Fruit fly (Drosophila melanogaster) whole organism, embryonic: ENCODE results near the gene CG13471.

Experiments
- Ada2b ChIP-seq: fragments of 200-800 bp; sonication (Bioruptor generic); IDR thresholded peaks from 2 replicates; pipeline ENCODE4 v1.3.6; 2022; ENCODE audit warnings: missing biosample characterization, missing genetic modification characterization
- Antp ChIP-seq: fragments of 200-800 bp; sonication (Bioruptor generic); optimal IDR thresholded peaks from 3 replicates; lab custom pipeline; 2016; ENCODE audit warnings: missing biosample characterization, missing genetic modification characterization
- Asciz ChIP-seq: fragments of 200-800 bp; sonication (Bioruptor generic); optimal IDR thresholded peaks from 2 replicates; lab custom pipeline; 2017; ENCODE audit warnings: missing biosample characterization, mild to moderate bottlenecking, missing genetic modification characterization, missing genetic modification reagents
- Atf-2 ChIP-seq: fragments of 200-800 bp; sonication (Bioruptor generic); optimal IDR thresholded peaks from 2 replicates; lab custom pipeline; 2016; ENCODE audit warnings: missing biosample characterization, missing genetic modification characterization
- B-H2 ChIP-seq: fragments of 200-800 bp; sonication (Bioruptor generic); optimal IDR thresholded peaks from 2 replicates; lab custom pipeline; 2018; ENCODE audit warnings: missing biosample characterization, mild to moderate bottlenecking, missing genetic modification characterization
- CG1233 ChIP-seq: fragments of 200-800 bp; sonication (Bioruptor generic); optimal IDR thresholded peaks from 4 replicates; lab custom pipeline; 2018; ENCODE audit warnings: missing biosample characterization, mild to moderate bottlenecking, missing genetic modification characterization
- CG14050 ChIP-seq: fragments of 200-800 bp; sonication (Bioruptor generic); IDR thresholded peaks from 3 replicates; pipeline ENCODE4 v1.3.6; 2022; ENCODE audit warnings: missing biosample characterization, missing genetic modification characterization
- CG16813 ChIP-seq: fragments of 200-800 bp; sonication (Bioruptor generic); IDR thresholded peaks from 3 replicates; pipeline ENCODE4 v1.3.6; 2022; ENCODE audit warnings: missing biosample characterization, missing genetic modification characterization; ENCODE audit not compliant: partially characterized antibody
- CG18011 ChIP-seq: fragments of 200-800 bp; sonication (Bioruptor generic); optimal IDR thresholded peaks from 2 replicates; lab custom pipeline; 2017; ENCODE audit warnings: missing biosample characterization, missing genetic modification characterization, mild to moderate bottlenecking, moderate library complexity, missing genotype
- CG18619 ChIP-seq: fragments of 200-800 bp; sonication (Bioruptor generic); optimal IDR thresholded peaks from 3 replicates; lab custom pipeline; 2017; ENCODE audit warnings: missing biosample characterization, mild to moderate bottlenecking, missing genetic modification characterization
- CG2678 ChIP-seq: fragments of 200-800 bp; sonication (Bioruptor generic); optimal IDR thresholded peaks from 3 replicates; lab custom pipeline; 2019; ENCODE audit warnings: missing biosample characterization, mild to moderate bottlenecking, missing genetic modification characterization, moderate library complexity
- CG3065 ChIP-seq: fragments of 200-800 bp; sonication (Bioruptor generic); optimal IDR thresholded peaks from 2 replicates; lab custom pipeline; 2016; ENCODE audit warnings: missing biosample characterization, missing genetic modification characterization
- CG34224 ChIP-seq: fragments of 200-800 bp; sonication (Bioruptor generic); IDR thresholded peaks from 3 replicates; pipeline ENCODE4 v1.3.6; 2022; ENCODE audit warnings: missing biosample characterization, missing genetic modification characterization; ENCODE audit not compliant: partially characterized antibody
- CG4730 ChIP-seq: fragments of 200-800 bp; sonication (Bioruptor generic); IDR thresholded peaks from 2 replicates; pipeline ENCODE4 v1.3.6; 2022; ENCODE audit warnings: missing biosample characterization, missing genetic modification characterization
- CG7987 ChIP-seq: fragments of 200-800 bp; sonication (Bioruptor generic); optimal IDR thresholded peaks from 2 replicates; lab custom pipeline; 2018; ENCODE audit warnings: missing biosample characterization, mild to moderate bottlenecking, missing genetic modification characterization, moderate library complexity
- CG8765 ChIP-seq: fragments of 200-800 bp; sonication (Bioruptor generic); IDR thresholded peaks from 2 replicates; pipeline ENCODE4 v1.3.6; 2022; ENCODE audit warnings: missing biosample characterization, missing genetic modification characterization
- CTCF ChIP-seq: fragments of 200-800 bp; sonication (Bioruptor generic); optimal IDR thresholded peaks from 2 replicates; lab custom pipeline; 2017; ENCODE audit warnings: missing biosample characterization, mild to moderate bottlenecking, missing genetic modification characterization, moderate library complexity
- Dll ChIP-seq: fragments of 200-800 bp; sonication (Bioruptor generic); IDR thresholded peaks from 4 replicates; pipeline ENCODE4 v1.3.6; 2022; ENCODE audit warnings: missing biosample characterization, missing genetic modification characterization; ENCODE audit not compliant: partially characterized antibody
- Doc3 ChIP-seq: fragments of 200-800 bp; sonication (Bioruptor generic); IDR thresholded peaks from 3 replicates; pipeline ENCODE4 v1.3.6; 2022; ENCODE audit warnings: missing biosample characterization, missing genetic modification characterization; ENCODE audit not compliant: partially characterized antibody
- Elba2 ChIP-seq: fragments of 200-800 bp; sonication (Bioruptor generic); optimal IDR thresholded peaks from 3 replicates; lab custom pipeline; 2016; ENCODE audit warnings: missing biosample characterization, missing genetic modification characterization
- Gug ChIP-seq: fragments of 200-800 bp; sonication (Bioruptor generic); IDR thresholded peaks from 4 replicates; pipeline ENCODE4 v1.3.6; 2022; ENCODE audit warnings: missing biosample characterization, missing genetic modification characterization
- Oli ChIP-seq: fragments of 200-800 bp; sonication (Bioruptor generic); optimal IDR thresholded peaks from 2 replicates; lab custom pipeline; 2018; ENCODE audit warnings: missing biosample characterization, mild to moderate bottlenecking, missing genetic modification characterization, moderate library complexity
- Tbp ChIP-seq: fragments of >200 bp; optimal IDR thresholded peaks from 2 replicates; lab custom pipeline; 2018; ENCODE audit warnings: missing biosample characterization, missing genetic modification characterization
- aop ChIP-seq: fragments of 200-800 bp; sonication (Bioruptor generic); IDR thresholded peaks from 2 replicates; pipeline ENCODE4 v1.3.6; 2022; ENCODE audit warnings: missing biosample characterization, missing genetic modification characterization
- ash1 ChIP-seq: fragments of 200-800 bp; sonication (Bioruptor generic); optimal IDR thresholded peaks from 2 replicates; lab custom pipeline; 2018; ENCODE audit warnings: missing biosample characterization, mild to moderate bottlenecking, missing genetic modification characterization
- bigmax ChIP-seq: fragments of 200-800 bp; sonication (Bioruptor generic); optimal IDR thresholded peaks from 2 replicates; lab custom pipeline; 2018; ENCODE audit warnings: missing biosample characterization, mild to moderate bottlenecking, missing genetic modification characterization
- caup ChIP-seq: fragments of 200-800 bp; sonication (Bioruptor generic); optimal IDR thresholded peaks from 3 replicates; lab custom pipeline; 2017; ENCODE audit warnings: missing biosample characterization, mild to moderate bottlenecking, missing genetic modification characterization, moderate library complexity; ENCODE audit not compliant: severe bottlenecking
- chif ChIP-seq, 2 experiments: fragments of 200-800 bp; sonication (Bioruptor generic); optimal IDR thresholded peaks; 3 replicates each; lab custom pipeline; 2016; ENCODE audit warnings: missing biosample characterization in 2 of 2, missing genetic modification characterization in 2 of 2
- dmrt11E ChIP-seq: fragments of 200-800 bp; sonication (Bioruptor generic); optimal IDR thresholded peaks from 3 replicates; lab custom pipeline; 2018; ENCODE audit warnings: missing biosample characterization, mild to moderate bottlenecking, missing genetic modification characterization, moderate library complexity
- dmrt99B ChIP-seq: fragments of 200-800 bp; sonication (Bioruptor generic); optimal IDR thresholded peaks from 2 replicates; lab custom pipeline; 2018; ENCODE audit warnings: missing biosample characterization, mild to moderate bottlenecking, missing genetic modification characterization, moderate library complexity
- emc ChIP-seq: fragments of 200-800 bp; sonication (Bioruptor generic); optimal IDR thresholded peaks from 2 replicates; lab custom pipeline; 2016; ENCODE audit warnings: missing biosample characterization, missing genetic modification characterization
- ftz-f1 ChIP-seq: fragments of 200-800 bp; sonication (Bioruptor generic); optimal IDR thresholded peaks from 2 replicates; lab custom pipeline; 2016; ENCODE audit warnings: missing biosample characterization, missing genetic modification characterization
- gem ChIP-seq: fragments of 200-800 bp; sonication (Bioruptor generic); optimal IDR thresholded peaks from 2 replicates; lab custom pipeline; 2019; ENCODE audit warnings: missing biosample characterization, mild to moderate bottlenecking, missing genetic modification characterization, moderate library complexity
- hbn ChIP-seq: fragments of 200-800 bp; sonication (Bioruptor generic); IDR thresholded peaks from 2 replicates; pipeline ENCODE4 v1.3.6; 2022; ENCODE audit warnings: missing biosample characterization, missing genetic modification characterization; ENCODE audit not compliant: partially characterized antibody
- hth ChIP-seq: fragments of >200 bp; optimal IDR thresholded peaks from 2 replicates; lab custom pipeline; 2017; ENCODE audit warnings: inconsistent platforms
- jigr1 ChIP-seq: fragments of 200-800 bp; sonication (Bioruptor generic); IDR thresholded peaks from 3 replicates; pipeline ENCODE4 v1.3.6; 2022; ENCODE audit warnings: missing biosample characterization, missing genetic modification characterization
- klu ChIP-seq: fragments of 200-800 bp; sonication (Bioruptor generic); IDR thresholded peaks from 2 replicates; pipeline ENCODE4 v1.3.6; 2022; ENCODE audit warnings: missing biosample characterization, missing genetic modification characterization
- lilli ChIP-seq: fragments of 200-800 bp; sonication (Bioruptor generic); optimal IDR thresholded peaks from 3 replicates; lab custom pipeline; 2016; ENCODE audit warnings: missing biosample characterization, missing genetic modification characterization
- otp ChIP-seq: fragments of 200-800 bp; sonication (Bioruptor generic); IDR thresholded peaks from 3 replicates; pipeline ENCODE4, ENCODE4 v1.3.6; 2022; ENCODE audit warnings: missing biosample characterization, missing genetic modification characterization
- pb ChIP-seq: fragments of 200-800 bp; sonication (Bioruptor generic); optimal IDR thresholded peaks from 3 replicates; lab custom pipeline; 2016; ENCODE audit warnings: missing biosample characterization, missing genetic modification characterization
- phol ChIP-seq: fragments of 200-800 bp; sonication (Bioruptor generic); optimal IDR thresholded peaks from 3 replicates; lab custom pipeline; 2018; ENCODE audit warnings: missing biosample characterization, mild to moderate bottlenecking, missing genetic modification characterization, moderate library complexity
- pzg ChIP-seq: fragments of 200-800 bp; sonication (Bioruptor generic); optimal IDR thresholded peaks from 3 replicates; lab custom pipeline; 2018; ENCODE audit warnings: missing biosample characterization, mild to moderate bottlenecking, missing genetic modification characterization, moderate library complexity
- seq ChIP-seq: fragments of 200-800 bp; sonication (Bioruptor generic); IDR thresholded peaks from 2 replicates; pipeline ENCODE4 v1.3.6; 2022; ENCODE audit warnings: missing biosample characterization, missing genetic modification characterization
- slbo ChIP-seq: fragments of 200-800 bp; sonication (Bioruptor generic); IDR thresholded peaks from 2 replicates; pipeline ENCODE4 v1.3.6; 2022; ENCODE audit warnings: missing biosample characterization, missing genetic modification characterization
- slou ChIP-seq: fragments of 200-800 bp; sonication (Bioruptor generic); optimal IDR thresholded peaks from 3 replicates; lab custom pipeline; 2016; ENCODE audit warnings: missing biosample characterization, missing genetic modification characterization
- sqz ChIP-seq: fragments of 200-800 bp; sonication (Bioruptor generic); optimal IDR thresholded peaks from 3 replicates; lab custom pipeline; 2018; ENCODE audit warnings: missing biosample characterization, mild to moderate bottlenecking, missing genetic modification characterization
- sr ChIP-seq: fragments of 200-800 bp; sonication (Bioruptor generic); IDR thresholded peaks from 3 replicates; pipeline ENCODE4 v1.3.6; 2022; ENCODE audit warnings: missing biosample characterization, missing genetic modification characterization
- ttk ChIP-seq: fragments of 200-800 bp; sonication (Bioruptor generic); IDR thresholded peaks from 2 replicates; pipeline ENCODE4 v2.1.2; 2022; ENCODE audit warnings: missing biosample characterization, missing genetic modification characterization
- unc-4 ChIP-seq: fragments of 200-800 bp; sonication (Bioruptor generic); IDR thresholded peaks from 2 replicates; pipeline ENCODE4 v1.3.6; 2022; ENCODE audit warnings: missing biosample characterization, missing genetic modification characterization; ENCODE audit not compliant: partially characterized antibody

The CG13471 gene

DNA sequence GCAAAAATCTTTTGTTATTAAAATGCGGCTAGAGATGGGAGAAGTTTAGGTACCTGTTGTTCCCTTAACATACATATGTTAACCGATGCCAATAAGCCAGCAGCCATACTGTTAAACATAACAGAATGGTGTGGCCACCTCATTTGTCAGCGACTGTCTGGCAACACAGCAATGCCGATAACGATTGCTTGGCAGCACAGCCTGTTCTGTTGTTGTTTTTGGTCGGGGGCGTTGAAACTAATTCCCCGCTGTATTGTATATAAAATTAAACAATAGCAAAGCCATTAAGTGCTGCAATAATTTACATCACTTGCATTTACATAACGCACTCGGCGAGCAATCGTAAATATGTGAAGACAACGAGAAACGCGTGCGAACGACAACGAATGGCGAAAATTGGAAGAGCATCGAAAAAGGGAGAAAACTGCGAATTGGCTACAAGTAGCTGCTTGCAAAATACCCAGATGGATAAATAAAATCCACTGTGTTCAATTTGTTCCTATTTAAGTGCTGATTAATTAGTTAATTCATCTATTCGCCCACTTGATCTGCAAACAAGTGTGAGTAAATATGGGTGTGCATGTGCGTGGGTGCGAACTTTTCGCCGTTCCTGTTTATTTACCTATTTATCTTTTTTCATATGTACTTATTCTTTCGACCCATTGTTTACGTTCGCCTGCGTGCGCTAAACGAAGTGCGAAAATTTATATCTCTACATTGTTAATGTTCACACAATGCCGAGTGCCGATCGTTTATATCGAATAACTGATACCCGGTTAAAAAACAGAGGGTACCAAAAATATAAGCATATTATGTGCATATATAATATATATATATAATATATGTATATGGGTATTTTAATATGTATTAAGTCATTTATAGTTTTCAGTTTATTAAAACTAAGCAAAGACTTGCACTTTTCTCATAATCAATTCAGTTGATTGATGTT is 28.8 kb upstream of the CG13471 start, which contains the start of the genes Tsen34 and Mgat4a (continued):
- TF ChIP-seq dmrt99B (tag; lab: Kevin White, UChicago) (no peak), ash1 (GFP tag; lab: Kevin White, UChicago) (peak; percentile 59), CTCF (GFP tag; lab: Kevin White, UChicago) (peak; percentile 14), pzg (GFP tag; lab: Kevin White, UChicago) (peak; percentile 95), aop (GFP tag; lab: Robert Waterston, UW) (no peak), CG4730 (GFP tag; lab: Robert Waterston, UW) (no peak), CG14050 (no peak), CG2678 (tag; lab: Kevin White, UChicago) (no peak), ttk (GFP tag; lab: Robert Waterston, UW) (no peak), bigmax (peak; percentile 6), hth (lab: Kevin White, UChicago) (no peak), CG16813 (GFP tag; lab: Robert Waterston, UW) (peak; percentile 50; the same call in 2 of the 3 replicates), Asciz (GFP tag; lab: Kevin White, UChicago) (no peak), B-H2 (GFP tag; lab: Kevin White, UChicago) (peak; percentile 84), CG1233 (peak; percentile 47), sqz (no peak), CG7987 (GFP tag; lab: Kevin White, UChicago) (peak; percentile 71), gem (tag; lab: Kevin White, UChicago) (no peak), Doc3 (peak; percentile 33; the same call in 1 of the 3 replicates), Oli (tag; lab: Kevin White, UChicago) (no peak), klu (no peak), jigr1 (GFP tag; lab: Robert Waterston, UW) (no peak), CG3065 (GFP tag; lab: Kevin White, UChicago) (no peak), Antp (GFP tag; lab: Kevin White, UChicago) (no peak), pb (GFP tag; lab: Kevin White, UChicago) (no peak), unc-4 (peak; percentile 66), chif (GFP tag; optimal IDR thresholded peaks at IDR 0.05; lab: Kevin White, UChicago) (peak in 1 of 2 experiments; percentile 28), seq (GFP tag; lab: Robert Waterston, UW) (peak; percentile 14; the same call in 1 of the 2 replicates), hbn (GFP tag; lab: Robert Waterston, UW) (peak; percentile 50; the same call in 1 of the 2 replicates), Gug (GFP tag; lab: Robert Waterston, UW) (no peak), Ada2b (no peak; the same call in 1 of the 2 replicates), Dll (GFP tag; lab: Robert Waterston, UW) (peak; percentile 61; the same call in 2 of the 4 replicates), CG8765 (no peak), ftz-f1 (GFP tag; lab: Kevin White, UChicago) (no peak), otp (peak; percentile 8; the same call in 1 of the 3 replicates), CG34224 (GFP tag; lab: Robert Waterston, UW) (peak; percentile 46; the same call in 1 of the 3 replicates), Atf-2 (GFP tag; lab: Kevin White, UChicago) (no peak), slou (GFP tag; lab: Kevin White, UChicago) (peak; percentile 49), Tbp (no peak), phol (tag; lab: Kevin White, UChicago) (peak; percentile 37), dmrt11E (tag; lab: Kevin White, UChicago) (no peak), CG18011 (GFP tag; lab: Kevin White, UChicago) (no peak), emc (GFP tag; lab: Kevin White, UChicago) (peak; percentile 14), CG18619 (GFP tag; lab: Kevin White, UChicago) (peak; percentile 62), caup (GFP tag; lab: Kevin White, UChicago) (peak; percentile 79), slbo (peak; percentile 59), lilli (peak; percentile 33), Elba2 (peak; percentile 93), sr (peak; percentile 87)
